Worm (Caenorhabditis elegans) whole organism, L4 larva: ENCODE results near the gene tpp-2.

Experiments used
- F10B5.3 ChIP-seq: sonication (generic microtip); optimal IDR thresholded peaks from 2 replicates; lab custom pipeline; 2016; ENCODE audit warnings: mild to moderate bottlenecking, missing genetic modification characterization, missing compliant biosample characterization
- F37D6.2 ChIP-seq: sonication (generic microtip); optimal IDR thresholded peaks from 2 replicates; lab custom pipeline; 2016; ENCODE audit warnings: mild to moderate bottlenecking, missing genetic modification characterization, missing compliant biosample characterization
- F44E2.7 ChIP-seq: fragments of 200-800 bp; sonication (Bioruptor generic); IDR thresholded peaks from 2 replicates; pipeline ENCODE4 v2.1.2; 2022; ENCODE audit warnings: missing genetic modification characterization, missing compliant biosample characterization
- F49E8.2 ChIP-seq: sonication (generic microtip); optimal IDR thresholded peaks from 2 replicates; lab custom pipeline; 2016; ENCODE audit warnings: missing compliant biosample characterization, mild to moderate bottlenecking, missing genetic modification characterization, borderline replicate concordance
- R02D3.7 ChIP-seq: fragments of 150-350 bp; sonication (generic microtip); optimal IDR thresholded peaks from 3 replicates; lab custom pipeline; 2014; ENCODE audit warnings: missing biosample characterization, missing genetic modification characterization
- Y105C5A.15 ChIP-seq: fragments of 200-800 bp; sonication (Bioruptor generic); IDR thresholded peaks from 2 replicates; pipeline ENCODE4 v1.3.6; 2022; ENCODE audit warnings: missing genetic modification characterization, missing compliant biosample characterization
- Y5F2A.4 ChIP-seq: fragments of 200-800 bp; sonication (Bioruptor generic); optimal IDR thresholded peaks from 2 replicates; lab custom pipeline; 2018; ENCODE audit warnings: mild to moderate bottlenecking, missing genetic modification characterization, missing compliant biosample characterization
- Y75B8A.6 ChIP-seq: fragments of 200-800 bp; sonication (Bioruptor generic); IDR thresholded peaks from 2 replicates; pipeline ENCODE4 v1.3.6; 2022; ENCODE audit warnings: missing genetic modification reagents, missing genetic modification characterization, missing compliant biosample characterization
- aly-2 ChIP-seq: sonication (generic microtip); optimal IDR thresholded peaks from 2 replicates; lab custom pipeline; 2018; ENCODE audit warnings: missing biosample characterization, missing genetic modification characterization
- attf-4 ChIP-seq: sonication (generic microtip); optimal IDR thresholded peaks from 3 replicates; lab custom pipeline; 2017; ENCODE audit warnings: missing biosample characterization, missing genetic modification characterization
- ceh-20 ChIP-seq: fragments of 200-800 bp; sonication (Bioruptor generic); IDR thresholded peaks from 2 replicates; pipeline ENCODE4 v1.3.6; 2022; ENCODE audit warnings: missing genetic modification reagents, missing genetic modification characterization, missing compliant biosample characterization
- ceh-28 ChIP-seq: fragments of 150-350 bp; optimal IDR thresholded peaks from 2 replicates; lab custom pipeline; 2014; ENCODE audit warnings: missing biosample characterization, missing genetic modification reagents, missing genetic modification characterization
- ceh-82 ChIP-seq: sonication (generic microtip); optimal IDR thresholded peaks from 2 replicates; lab custom pipeline; 2017; ENCODE audit warnings: missing biosample characterization, missing genetic modification characterization
- cey-2 ChIP-seq: sonication (generic microtip); optimal IDR thresholded peaks from 3 replicates; lab custom pipeline; 2017; ENCODE audit warnings: missing genetic modification characterization, mild to moderate bottlenecking, missing compliant biosample characterization, antibody characterized with exemption, borderline replicate concordance; ENCODE audit not compliant: insufficient read depth
- duxl-1 ChIP-seq: sonication (generic microtip); optimal IDR thresholded peaks from 2 replicates; lab custom pipeline; 2016; ENCODE audit warnings: mild to moderate bottlenecking, missing genetic modification characterization, moderate library complexity, missing compliant biosample characterization; ENCODE audit not compliant: poor library complexity
- fkh-10 ChIP-seq: fragments of 150-350 bp; optimal IDR thresholded peaks from 2 replicates; lab custom pipeline; 2014; ENCODE audit warnings: missing biosample characterization, missing genetic modification reagents, missing genetic modification characterization
- fos-1 ChIP-seq: fragments of 150-350 bp; optimal IDR thresholded peaks from 2 replicates; lab custom pipeline; 2014; ENCODE audit warnings: missing biosample characterization, missing genetic modification characterization
- hlh-11 ChIP-seq: fragments of 200-800 bp; sonication (Bioruptor generic); optimal IDR thresholded peaks from 2 replicates; lab custom pipeline; 2018; ENCODE audit warnings: mild to moderate bottlenecking, missing genetic modification characterization, missing compliant biosample characterization
- hlh-30 ChIP-seq: sonication (generic microtip); optimal IDR thresholded peaks from 2 replicates; lab custom pipeline; 2017; ENCODE audit warnings: antibody characterized with exemption, mild to moderate bottlenecking, missing genetic modification characterization, missing compliant biosample characterization; ENCODE audit not compliant: insufficient read depth
- hmg-1.1 ChIP-seq: fragments of 200-800 bp; sonication (Bioruptor generic); IDR thresholded peaks from 2 replicates; pipeline ENCODE4 v1.3.6; 2022; ENCODE audit warnings: missing genetic modification reagents, missing genetic modification characterization, missing compliant biosample characterization
- jun-1 ChIP-seq: fragments of 150-350 bp; optimal IDR thresholded peaks from 2 replicates; lab custom pipeline; 2014; ENCODE audit warnings: missing biosample characterization, missing genetic modification reagents, missing genetic modification characterization
- lin-29 ChIP-seq: fragments of 200-800 bp; sonication (Bioruptor generic); IDR thresholded peaks from 2 replicates; pipeline ENCODE4 v1.3.6; 2022; ENCODE audit warnings: missing genetic modification reagents, missing genetic modification characterization, missing compliant biosample characterization
- lin-38 ChIP-seq: fragments of 200-800 bp; sonication (Bioruptor generic); IDR thresholded peaks from 2 replicates; pipeline ENCODE4 v1.3.6; 2022; ENCODE audit warnings: missing genetic modification reagents, missing genetic modification characterization, missing compliant biosample characterization
- lin-39 ChIP-seq: fragments of 150-350 bp; optimal IDR thresholded peaks from 2 replicates; lab custom pipeline; 2014; ENCODE audit warnings: missing biosample characterization, missing genetic modification reagents, missing genetic modification characterization
- lir-3 ChIP-seq: sonication (generic microtip); optimal IDR thresholded peaks from 2 replicates; lab custom pipeline; 2016; ENCODE audit warnings: mild to moderate bottlenecking, missing genetic modification characterization, missing compliant biosample characterization
- mdl-1 ChIP-seq, 2 experiments: fragments of 150-350 bp in 1 of 2; sonication (generic microtip) in 1 of 2; optimal IDR thresholded peaks; 2 replicates each; lab custom pipeline; 2014 to 2017; ENCODE audit warnings: missing biosample characterization in 2 of 2, missing genetic modification characterization in 2 of 2
- mdt-29 ChIP-seq: fragments of 200-800 bp; sonication (Bioruptor generic); IDR thresholded peaks from 2 replicates; pipeline ENCODE4 v1.3.6; 2022; ENCODE audit warnings: missing genetic modification reagents, missing genetic modification characterization, missing compliant biosample characterization
- mes-2 ChIP-seq: sonication (generic microtip); optimal IDR thresholded peaks from 2 replicates; lab custom pipeline; 2016; ENCODE audit warnings: missing genotype, mild to moderate bottlenecking, missing genetic modification characterization, missing compliant biosample characterization; ENCODE audit not compliant: poor library complexity, severe bottlenecking
- mxl-3 ChIP-seq: fragments of 200-800 bp; sonication (Bioruptor generic); optimal IDR thresholded peaks from 2 replicates; lab custom pipeline; 2018; ENCODE audit warnings: mild to moderate bottlenecking, missing genetic modification characterization, missing compliant biosample characterization
- nhr-10 ChIP-seq: fragments of 150-350 bp; optimal IDR thresholded peaks from 2 replicates; lab custom pipeline; 2014; ENCODE audit warnings: missing biosample characterization, missing genetic modification characterization
- nhr-111 ChIP-seq: fragments of 200-800 bp; sonication (Bioruptor generic); optimal IDR thresholded peaks from 2 replicates; lab custom pipeline; 2018; ENCODE audit warnings: mild to moderate bottlenecking, missing genetic modification characterization, missing compliant biosample characterization
- nhr-28 ChIP-seq: fragments of 150-350 bp; optimal IDR thresholded peaks from 2 replicates; lab custom pipeline; 2014; ENCODE audit warnings: missing biosample characterization, missing genetic modification characterization
- nhr-48 ChIP-seq: sonication (generic microtip); optimal IDR thresholded peaks from 2 replicates; lab custom pipeline; 2016; ENCODE audit warnings: mild to moderate bottlenecking, missing genetic modification characterization, missing compliant biosample characterization
- nhr-6 ChIP-seq: fragments of 150-350 bp; optimal IDR thresholded peaks from 2 replicates; lab custom pipeline; 2014; ENCODE audit warnings: missing biosample characterization, missing genetic modification characterization
- nhr-76 ChIP-seq: fragments of 150-350 bp; optimal IDR thresholded peaks from 2 replicates; lab custom pipeline; 2014; ENCODE audit warnings: missing biosample characterization, missing genetic modification characterization
- php-3 ChIP-seq: fragments of 200-800 bp; sonication (Bioruptor generic); IDR thresholded peaks from 2 replicates; pipeline ENCODE4 v1.3.6; 2022; ENCODE audit warnings: missing genetic modification reagents, missing genetic modification characterization, missing compliant biosample characterization
- rbr-2 ChIP-seq: sonication (generic microtip); optimal IDR thresholded peaks from 2 replicates; lab custom pipeline; 2016; ENCODE audit warnings: missing genotype, missing genetic modification characterization, missing compliant biosample characterization
- saeg-2 ChIP-seq: fragments of 200-800 bp; sonication (Bioruptor generic); IDR thresholded peaks from 2 replicates; pipeline ENCODE4 v1.3.6; 2022; ENCODE audit warnings: missing genetic modification reagents, missing genetic modification characterization, missing compliant biosample characterization
- set-16 ChIP-seq: fragments of 200-800 bp; sonication (Bioruptor generic); IDR thresholded peaks from 2 replicates; pipeline ENCODE4 v1.3.6; 2022; ENCODE audit warnings: missing genetic modification reagents, missing genetic modification characterization, missing compliant biosample characterization
- skn-1 ChIP-seq: fragments of 150-350 bp; optimal IDR thresholded peaks from 2 replicates; lab custom pipeline; 2014; ENCODE audit warnings: missing biosample characterization, missing genetic modification characterization
- snpc-1.2 ChIP-seq: fragments of 200-800 bp; sonication (Bioruptor generic); IDR thresholded peaks from 2 replicates; pipeline ENCODE4 v1.3.6; 2022; ENCODE audit warnings: missing genetic modification reagents, missing genetic modification characterization, missing compliant biosample characterization
- snpc-4 ChIP-seq: fragments of 150-350 bp; optimal IDR thresholded peaks from 2 replicates; lab custom pipeline; 2014; ENCODE audit warnings: missing biosample characterization, missing genetic modification characterization
- spr-3 ChIP-seq: fragments of 200-800 bp; sonication (Bioruptor generic); optimal IDR thresholded peaks from 2 replicates; lab custom pipeline; 2018; ENCODE audit warnings: mild to moderate bottlenecking, missing genetic modification characterization, missing compliant biosample characterization
- tag-97 ChIP-seq: fragments of 200-800 bp; sonication (Bioruptor generic); IDR thresholded peaks from 2 replicates; pipeline ENCODE4 v1.3.6; 2022; ENCODE audit warnings: missing genetic modification characterization, missing compliant biosample characterization
- tra-1 ChIP-seq: fragments of 200-800 bp; sonication (Bioruptor generic); IDR thresholded peaks from 2 replicates; pipeline ENCODE4 v1.3.6; 2022; ENCODE audit warnings: missing genetic modification reagents, missing genetic modification characterization, missing compliant biosample characterization
- unc-39 ChIP-seq: sonication (generic microtip); optimal IDR thresholded peaks from 2 replicates; lab custom pipeline; 2017; ENCODE audit warnings: missing biosample characterization, missing genetic modification characterization
- unc-62 ChIP-seq, 3 experiments: fragments of 150-350 bp in 1 of 3; sonication (generic microtip); optimal IDR thresholded peaks in 2 of 3; peaks in 1 of 3; 1 replicate in 1 of 3; 2 replicates in 2 of 3; lab custom pipeline; 2014 to 2017; ENCODE audit warnings: missing biosample characterization in 3 of 3, missing genetic modification characterization in 3 of 3, missing genetic modification reagents in 3 of 3, missing genotype in 1 of 3
- zag-1 ChIP-seq: fragments of 150-350 bp; optimal IDR thresholded peaks from 2 replicates; lab custom pipeline; 2014; ENCODE audit warnings: missing biosample characterization, missing genetic modification characterization
- zfp-3 ChIP-seq: fragments of 200-800 bp; sonication (Bioruptor generic); conservative IDR thresholded peaks from 2 replicates; pipeline ENCODE4 v1.3.6; 2022; ENCODE audit warnings: missing genetic modification reagents, missing genetic modification characterization, missing compliant biosample characterization
- zip-11 ChIP-seq: fragments of 200-800 bp; sonication (Bioruptor generic); IDR thresholded peaks from 2 replicates; pipeline ENCODE4 v1.3.6; 2022; ENCODE audit warnings: missing genetic modification characterization, missing compliant biosample characterization
- ztf-11 ChIP-seq: fragments of 150-350 bp; optimal IDR thresholded peaks from 2 replicates; lab custom pipeline; 2014; ENCODE audit warnings: missing biosample characterization, missing genetic modification characterization
- ztf-7 ChIP-seq: fragments of 150-350 bp; optimal IDR thresholded peaks from 2 replicates; lab custom pipeline; 2014; ENCODE audit warnings: missing biosample characterization, missing genetic modification characterization

Gene tpp-2

ce11 chrII:6049546-6049945, 47.9 kb downstream of the tpp-2 start:
- TF ChIP-seq nhr-76 (tag; lab: Kevin White, UChicago) = no peak
- TF ChIP-seq lin-39 = no peak
- TF ChIP-seq F44E2.7 (GFP tag; lab: Robert Waterston, UW) = no peak
- TF ChIP-seq nhr-10 (tag; lab: Kevin White, UChicago) = peak; percentile 22
- TF ChIP-seq mdt-29 = no peak
- TF ChIP-seq mdl-1 (tag; optimal IDR thresholded peaks at IDR 0.05; lab: Kevin White, UChicago) = no peak
- TF ChIP-seq set-16 (GFP tag; lab: Robert Waterston, UW) = no peak
- no peak for TF ChIP-seq duxl-1 (tag; lab: Kevin White, UChicago)
- no peak for TF ChIP-seq ceh-28
- TF ChIP-seq nhr-111 (GFP tag; lab: Kevin White, UChicago) = no peak
- no peak for TF ChIP-seq F10B5.3 (tag; lab: Kevin White, UChicago)
- TF ChIP-seq saeg-2 (GFP tag; lab: Robert Waterston, UW) = no peak
- no peak for TF ChIP-seq Y75B8A.6 (GFP tag; lab: Robert Waterston, UW)
- no peak for TF ChIP-seq hlh-30 (tag; lab: Kevin White, UChicago)
- TF ChIP-seq unc-39 (tag; lab: Kevin White, UChicago) = no peak
- no peak for TF ChIP-seq lin-29
- TF ChIP-seq php-3 (GFP tag; lab: Robert Waterston, UW) = peak; percentile 54; the same call in 1 of the 2 replicates
- TF ChIP-seq Y105C5A.15 (GFP tag; lab: Robert Waterston, UW) = no peak
- TF ChIP-seq ztf-11 (tag; lab: Kevin White, UChicago) = no peak
- TF ChIP-seq lin-38 (GFP tag; lab: Robert Waterston, UW) = no peak; the same call in 1 of the 2 replicates
- TF ChIP-seq zag-1 = no peak
- no peak for TF ChIP-seq ztf-7 (tag; lab: Kevin White, UChicago)
- TF ChIP-seq skn-1 (tag; lab: Kevin White, UChicago) = no peak
- no peak for TF ChIP-seq Y5F2A.4 (GFP tag; lab: Kevin White, UChicago)
- no peak for TF ChIP-seq aly-2 (tag; lab: Kevin White, UChicago)
- TF ChIP-seq fkh-10 (GFP tag; lab: Kevin White, UChicago) = no peak
- TF ChIP-seq jun-1 (tag; lab: Kevin White, UChicago) = no peak
- TF ChIP-seq tag-97 (GFP tag; lab: Robert Waterston, UW) = no peak
- TF ChIP-seq F49E8.2 = no peak
- TF ChIP-seq nhr-28 (tag; lab: Kevin White, UChicago) = peak; percentile 82
- no peak for TF ChIP-seq zip-11 (GFP tag; lab: Robert Waterston, UW)
- TF ChIP-seq F37D6.2 (tag; lab: Kevin White, UChicago) = no peak
- TF ChIP-seq tra-1 (GFP tag; lab: Robert Waterston, UW) = no peak
- no peak for TF ChIP-seq attf-4 (tag; lab: Kevin White, UChicago)
- no peak for TF ChIP-seq snpc-1.2 (GFP tag; lab: Robert Waterston, UW)
- no peak for TF ChIP-seq nhr-6 (tag; lab: Kevin White, UChicago)
- TF ChIP-seq snpc-4 (tag; lab: Kevin White, UChicago) = no peak
- TF ChIP-seq ceh-20 = no peak
- no peak for TF ChIP-seq fos-1 (tag; lab: Kevin White, UChicago)
- no peak for TF ChIP-seq mxl-3 (GFP tag; lab: Kevin White, UChicago)
- peak; percentile 26 for TF ChIP-seq nhr-48 (tag; lab: Kevin White, UChicago)
- TF ChIP-seq hmg-1.1 = no peak
- no peak for TF ChIP-seq lir-3 (tag; lab: Kevin White, UChicago)
- TF ChIP-seq rbr-2 (tag; lab: Kevin White, UChicago) = no peak
- no peak for TF ChIP-seq ceh-82 (tag; lab: Kevin White, UChicago)
- peak; percentile 62 for TF ChIP-seq hlh-11 (tag; lab: Kevin White, UChicago)
- no peak for TF ChIP-seq spr-3 (GFP tag; lab: Kevin White, UChicago)
- no peak for TF ChIP-seq zfp-3 (GFP tag; lab: Robert Waterston, UW)
- no peak for TF ChIP-seq cey-2 (tag; lab: Kevin White, UChicago)
- TF ChIP-seq mes-2 (tag; lab: Kevin White, UChicago) = peak; percentile 5
- TF ChIP-seq R02D3.7 (tag; lab: Kevin White, UChicago) = no peak
- TF ChIP-seq unc-62 (GFP tag; optimal IDR thresholded peaks at IDR 0.05 in 1 of 2; lab: Kevin White, UChicago) = no peak
- no peak for TF ChIP-seq unc-62 (tag; optimal IDR thresholded peaks at IDR 0.05; lab: Kevin White, UChicago)
